Worm (Caenorhabditis elegans): ENCODE results near the gene C31B8.7.

DNA sequence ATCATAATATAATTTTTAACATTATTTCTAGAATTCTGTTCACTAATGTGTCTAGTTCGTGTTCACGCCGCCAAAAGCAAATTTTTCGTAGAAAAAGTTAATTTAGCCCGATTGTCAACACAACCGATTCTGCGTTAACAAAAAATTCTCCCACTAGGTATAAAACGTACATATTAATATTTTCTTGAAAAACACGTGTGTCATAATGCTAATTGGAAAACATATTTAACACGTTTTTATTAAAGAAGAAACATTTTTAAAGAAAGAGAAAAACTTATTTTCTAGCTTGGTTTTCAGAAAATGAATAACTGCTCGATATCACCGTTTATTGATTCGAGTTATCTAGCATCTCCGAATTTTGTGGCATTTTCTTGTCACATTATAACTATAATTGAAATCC, 33.0 kb downstream of the C31B8.7 start, which contains the start of gene srh-243:
- no peak for TF ChIP-seq dao-5 (tag; optimal IDR thresholded peaks at IDR 0.05)
- no peak for TF ChIP-seq him-1 (tag; optimal IDR thresholded peaks at IDR 0.05)
- TF ChIP-seq W03F9.2 (tag; optimal IDR thresholded peaks at IDR 0.05), result no peak

Data from whole organism, L4/young adult.